Fruit fly (Drosophila melanogaster) whole organism, embryonic: Measurements from ENCODE around the gene KdelR.

Source experiments
- Asciz ChIP-seq: fragments of 200-800 bp; sonication (Bioruptor generic); optimal IDR thresholded peaks from 2 replicates; lab custom pipeline; 2017; ENCODE audit warnings: missing biosample characterization, mild to moderate bottlenecking, missing genetic modification characterization, missing genetic modification reagents
- CG10462 ChIP-seq: fragments of 200-800 bp; sonication (Bioruptor generic); optimal IDR thresholded peaks from 2 replicates; lab custom pipeline; 2016; ENCODE audit warnings: missing biosample characterization, missing genetic modification characterization
- CG11696 ChIP-seq: fragments of 200-800 bp; sonication (Bioruptor generic); IDR thresholded peaks from 2 replicates; pipeline ENCODE4 v1.3.6; 2022; ENCODE audit warnings: missing biosample characterization, missing genetic modification characterization
- CG12104 ChIP-seq: fragments of 200-800 bp; sonication (Bioruptor generic); optimal IDR thresholded peaks from 3 replicates; lab custom pipeline; 2016; ENCODE audit warnings: missing biosample characterization, missing genetic modification characterization
- CG12299 ChIP-seq: fragments of 200-800 bp; sonication (Bioruptor generic); optimal IDR thresholded peaks from 2 replicates; lab custom pipeline; 2018; ENCODE audit warnings: missing biosample characterization, mild to moderate bottlenecking, missing genetic modification characterization
- CG1233 ChIP-seq: fragments of 200-800 bp; sonication (Bioruptor generic); optimal IDR thresholded peaks from 4 replicates; lab custom pipeline; 2018; ENCODE audit warnings: missing biosample characterization, mild to moderate bottlenecking, missing genetic modification characterization
- CG13296 ChIP-seq: fragments of 200-800 bp; sonication (Bioruptor generic); optimal IDR thresholded peaks from 3 replicates; lab custom pipeline; 2018; ENCODE audit warnings: missing biosample characterization, mild to moderate bottlenecking, missing genetic modification characterization
- CG13894 ChIP-seq: fragments of 200-800 bp; sonication (Bioruptor generic); optimal IDR thresholded peaks from 3 replicates; lab custom pipeline; 2018; ENCODE audit warnings: missing biosample characterization, mild to moderate bottlenecking, missing genetic modification characterization, moderate library complexity
- CG15514 ChIP-seq: fragments of 200-800 bp; sonication (Bioruptor generic); optimal IDR thresholded peaks from 3 replicates; lab custom pipeline; 2017; ENCODE audit warnings: missing biosample characterization, missing genetic modification characterization, mild to moderate bottlenecking, moderate library complexity, missing genetic modification reagents
- CG30020 ChIP-seq: fragments of 200-800 bp; optimal IDR thresholded peaks from 2 replicates; lab custom pipeline; 2019; ENCODE audit warnings: missing biosample characterization, mild to moderate bottlenecking, missing genetic modification characterization, moderate library complexity
- CG32767 ChIP-seq: fragments of 200-800 bp; sonication (Bioruptor generic); IDR thresholded peaks from 2 replicates; pipeline ENCODE4 v1.3.6; 2022; ENCODE audit warnings: missing biosample characterization, missing genetic modification characterization
- CG3281 ChIP-seq: fragments of 200-800 bp; sonication (Bioruptor generic); optimal IDR thresholded peaks from 3 replicates; lab custom pipeline; 2017; ENCODE audit warnings: missing biosample characterization, mild to moderate bottlenecking, missing genetic modification characterization
- CG33213 ChIP-seq: fragments of 200-800 bp; sonication (Bioruptor generic); optimal IDR thresholded peaks from 3 replicates; lab custom pipeline; 2016; ENCODE audit warnings: missing biosample characterization, missing genetic modification characterization
- CG34376 ChIP-seq: fragments of 200-800 bp; sonication (Bioruptor generic); optimal IDR thresholded peaks from 2 replicates; lab custom pipeline; 2018; ENCODE audit warnings: missing biosample characterization, mild to moderate bottlenecking, missing genetic modification characterization
- CG3995 ChIP-seq: fragments of 200-800 bp; sonication (Bioruptor generic); optimal IDR thresholded peaks from 3 replicates; lab custom pipeline; 2016; ENCODE audit warnings: missing biosample characterization, missing genetic modification characterization
- CG4617 ChIP-seq: fragments of 200-800 bp; sonication (Bioruptor generic); optimal IDR thresholded peaks from 3 replicates; lab custom pipeline; 2016; ENCODE audit warnings: missing biosample characterization, missing genetic modification characterization, borderline replicate concordance
- CG6254 ChIP-seq: fragments of 200-800 bp; sonication (Bioruptor generic); optimal IDR thresholded peaks from 3 replicates; lab custom pipeline; 2017; ENCODE audit warnings: mild to moderate bottlenecking, missing biosample characterization, missing genetic modification reagents, missing genetic modification characterization
- CG6654 ChIP-seq: fragments of 200-800 bp; sonication (Bioruptor generic); optimal IDR thresholded peaks from 2 replicates; lab custom pipeline; 2017; ENCODE audit warnings: missing biosample characterization, mild to moderate bottlenecking, missing genetic modification characterization
- CG7987 ChIP-seq: fragments of 200-800 bp; sonication (Bioruptor generic); optimal IDR thresholded peaks from 2 replicates; lab custom pipeline; 2018; ENCODE audit warnings: missing biosample characterization, mild to moderate bottlenecking, missing genetic modification characterization, moderate library complexity
- CG8089 ChIP-seq: fragments of 200-800 bp; sonication (Bioruptor generic); optimal IDR thresholded peaks from 3 replicates; lab custom pipeline; 2016; ENCODE audit warnings: missing biosample characterization, missing genetic modification characterization
- CG9609 ChIP-seq: fragments of 200-800 bp; sonication (Bioruptor generic); optimal IDR thresholded peaks from 3 replicates; lab custom pipeline; 2016; ENCODE audit warnings: missing biosample characterization, missing genetic modification characterization
- CG9797 ChIP-seq: fragments of 200-800 bp; sonication (Bioruptor generic); optimal IDR thresholded peaks from 3 replicates; lab custom pipeline; 2018; ENCODE audit warnings: missing biosample characterization, mild to moderate bottlenecking, missing genetic modification characterization
- E2f1 ChIP-seq: fragments of 200-800 bp; sonication (Bioruptor generic); IDR thresholded peaks from 2 replicates; pipeline ENCODE4 v1.3.6; 2022; ENCODE audit warnings: missing biosample characterization, missing genetic modification characterization
- Ets65A ChIP-seq: fragments of 200-800 bp; sonication (Bioruptor generic); peaks from one replicate; lab custom pipeline; 2016; ENCODE audit warnings: missing biosample characterization, missing genetic modification characterization
- Fer3 ChIP-seq: fragments of 200-800 bp; sonication (Bioruptor generic); optimal IDR thresholded peaks from 2 replicates; lab custom pipeline; 2018; ENCODE audit warnings: missing biosample characterization, mild to moderate bottlenecking, missing genetic modification characterization, moderate library complexity
- Med ChIP-seq: fragments of 200-800 bp; sonication (Bioruptor generic); peaks from one replicate; lab custom pipeline; 2016; ENCODE audit warnings: missing biosample characterization, missing genetic modification characterization, mild to moderate bottlenecking, inconsistent platforms, moderate library complexity
- Pdp1 ChIP-seq, 2 experiments: fragments of 200-800 bp; sonication (Bioruptor generic); optimal IDR thresholded peaks; 3 replicates each; lab custom pipeline; 2016; ENCODE audit warnings: missing biosample characterization in 2 of 2, missing genetic modification characterization in 2 of 2, mild to moderate bottlenecking in 1 of 2, moderate library complexity in 1 of 2
- Sox100B ChIP-seq: fragments of 200-800 bp; sonication (Bioruptor generic); optimal IDR thresholded peaks from 3 replicates; lab custom pipeline; 2018; ENCODE audit warnings: missing biosample characterization, mild to moderate bottlenecking, missing genetic modification characterization
- YL-1 ChIP-seq: fragments of 200-800 bp; sonication (Bioruptor generic); optimal IDR thresholded peaks from 3 replicates; lab custom pipeline; 2017; ENCODE audit warnings: missing biosample characterization, mild to moderate bottlenecking, missing genetic modification characterization
- ap ChIP-seq: fragments of 200-800 bp; sonication (Bioruptor generic); IDR thresholded peaks from 2 replicates; pipeline ENCODE4 v1.3.6; 2022; ENCODE audit warnings: missing biosample characterization, missing genetic modification characterization
- cg ChIP-seq: fragments of 200-800 bp; sonication (Bioruptor generic); optimal IDR thresholded peaks from 3 replicates; lab custom pipeline; 2019; ENCODE audit warnings: missing biosample characterization, mild to moderate bottlenecking, missing genetic modification characterization, moderate library complexity
- chif ChIP-seq, 2 experiments: fragments of 200-800 bp; sonication (Bioruptor generic); optimal IDR thresholded peaks; 3 replicates each; lab custom pipeline; 2016; ENCODE audit warnings: missing biosample characterization in 2 of 2, missing genetic modification characterization in 2 of 2
- corto ChIP-seq: fragments of 200-800 bp; sonication (Bioruptor generic); optimal IDR thresholded peaks from 2 replicates; lab custom pipeline; 2016; ENCODE audit warnings: missing biosample characterization, mild to moderate bottlenecking, missing genetic modification characterization, moderate library complexity
- dpn ChIP-seq, 2 experiments: fragments of 200-800 bp; sonication (Bioruptor generic); optimal IDR thresholded peaks; 3 replicates each; lab custom pipeline; 2016; ENCODE audit warnings: missing biosample characterization in 2 of 2, missing genetic modification characterization in 2 of 2
- eve ChIP-seq, 2 experiments: fragments of >200 bp; optimal IDR thresholded peaks; 2 replicates each; lab custom pipeline; 2017; ENCODE audit warnings: missing biosample characterization in 2 of 2, missing genetic modification characterization in 2 of 2
- fd64A ChIP-seq: fragments of 200-800 bp; sonication (Bioruptor generic); optimal IDR thresholded peaks from 3 replicates; lab custom pipeline; 2018; ENCODE audit warnings: missing biosample characterization, mild to moderate bottlenecking, missing genetic modification characterization
- fru ChIP-seq: fragments of >200 bp; optimal IDR thresholded peaks from 2 replicates; lab custom pipeline; 2017
- gfzf ChIP-seq: fragments of 200-800 bp; sonication (Bioruptor generic); optimal IDR thresholded peaks from 2 replicates; lab custom pipeline; 2016; ENCODE audit warnings: missing biosample characterization, mild to moderate bottlenecking, missing genetic modification characterization, moderate library complexity
- gro ChIP-seq: fragments of 200-800 bp; sonication (Bioruptor generic); optimal IDR thresholded peaks from 2 replicates; lab custom pipeline; 2016; ENCODE audit warnings: missing biosample characterization, missing genetic modification characterization
- kni ChIP-seq: fragments of 200-800 bp; sonication (Bioruptor generic); optimal IDR thresholded peaks from 3 replicates; lab custom pipeline; 2017; ENCODE audit warnings: mild to moderate bottlenecking, missing biosample characterization, missing genetic modification reagents, missing genetic modification characterization
- lola ChIP-seq, 3 experiments: fragments of >200 bp in 2 of 3; fragments of 200-800 bp in 1 of 3; sonication (Bioruptor generic) in 1 of 3; optimal IDR thresholded peaks; 2 replicates each; lab custom pipeline; 2017 to 2019; ENCODE audit warnings: missing biosample characterization in 3 of 3, missing genetic modification characterization in 3 of 3, mild to moderate bottlenecking in 1 of 3, moderate library complexity in 1 of 3
- mirr ChIP-seq: fragments of 200-800 bp; sonication (Bioruptor generic); optimal IDR thresholded peaks from 3 replicates; lab custom pipeline; 2018; ENCODE audit warnings: missing biosample characterization, mild to moderate bottlenecking, missing genetic modification characterization
- nom ChIP-seq: fragments of 200-800 bp; sonication (Bioruptor generic); optimal IDR thresholded peaks from 2 replicates; lab custom pipeline; 2017; ENCODE audit warnings: missing biosample characterization, missing genetic modification characterization, mild to moderate bottlenecking, moderate library complexity, missing genetic modification reagents
- odd ChIP-seq: fragments of 200-800 bp; sonication (Bioruptor generic); optimal IDR thresholded peaks from 2 replicates; lab custom pipeline; 2017; ENCODE audit warnings: missing biosample characterization, mild to moderate bottlenecking, missing genetic modification characterization
- otp ChIP-seq: fragments of 200-800 bp; sonication (Bioruptor generic); IDR thresholded peaks from 3 replicates; pipeline ENCODE4, ENCODE4 v1.3.6; 2022; ENCODE audit warnings: missing biosample characterization, missing genetic modification characterization
- repo ChIP-seq: fragments of 200-800 bp; sonication (Bioruptor generic); optimal IDR thresholded peaks from 2 replicates; lab custom pipeline; 2016; ENCODE audit warnings: missing biosample characterization, missing genetic modification characterization
- sens ChIP-seq: fragments of 200-800 bp; sonication (Bioruptor generic); peaks from one replicate; lab custom pipeline; 2016; ENCODE audit warnings: missing biosample characterization, missing genetic modification characterization
- tll ChIP-seq, 2 experiments: fragments of 200-800 bp in 1 of 2; fragments of >200 bp in 1 of 2; sonication (Bioruptor generic) in 1 of 2; optimal IDR thresholded peaks; 2 replicates each; lab custom pipeline; 2017 to 2019; ENCODE audit warnings: missing biosample characterization in 2 of 2, missing genetic modification characterization in 2 of 2, mild to moderate bottlenecking in 1 of 2, moderate library complexity in 1 of 2
- unc-4 ChIP-seq: fragments of 200-800 bp; sonication (Bioruptor generic); IDR thresholded peaks from 2 replicates; pipeline ENCODE4 v1.3.6; 2022; ENCODE audit warnings: missing biosample characterization, missing genetic modification characterization; ENCODE audit not compliant: partially characterized antibody

The KdelR gene

DNA sequence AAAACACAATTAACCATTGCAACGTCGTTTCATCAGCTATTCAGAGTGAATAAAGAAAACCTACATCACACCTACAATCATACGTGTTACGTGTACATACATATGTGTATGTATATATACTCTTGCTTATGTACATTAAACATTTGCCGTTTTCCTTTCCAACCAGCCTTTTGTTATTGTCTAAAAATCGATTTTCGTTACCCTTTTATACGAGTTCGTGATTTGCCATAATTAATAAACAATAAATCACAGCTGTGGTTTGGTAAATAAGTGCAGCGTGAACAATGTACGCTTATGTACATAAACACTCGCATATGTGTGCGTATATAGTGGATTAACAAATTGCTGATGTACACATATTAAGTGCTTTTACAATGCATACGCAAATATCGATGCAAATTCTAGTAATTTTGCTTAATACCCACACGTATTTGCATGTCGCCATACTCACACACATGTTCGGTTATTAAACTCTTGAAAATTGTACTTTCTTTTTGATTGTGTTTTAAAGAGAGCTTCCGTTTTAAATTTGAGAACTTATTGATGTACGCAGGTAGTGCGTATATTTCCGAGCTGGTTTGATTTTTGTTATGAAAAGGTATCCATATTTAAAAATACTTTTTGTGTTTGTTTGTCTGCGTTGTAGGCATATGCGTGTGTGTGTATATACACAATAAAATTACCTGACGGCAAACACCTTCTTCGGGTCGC lies 29.7 kb upstream of the KdelR start (continued):
- TF ChIP-seq mirr (GFP tag; lab: Kevin White, UChicago) (peak; percentile 13), sens (GFP tag; lab: Kevin White, UChicago) (peak; percentile 80), tll (GFP tag; optimal IDR thresholded peaks at IDR 0.05; lab: Kevin White, UChicago) (peak in 1 of 2 experiments; percentile 30), Sox100B (GFP tag; lab: Kevin White, UChicago) (peak; percentile 6), cg (GFP tag; lab: Kevin White, UChicago) (peak; percentile 84), lola (GFP tag; optimal IDR thresholded peaks at IDR 0.05; lab: Kevin White, UChicago) (peak in 1 of 3 experiments; percentile 2), CG9797 (GFP tag; lab: Kevin White, UChicago) (no peak), odd (GFP tag; lab: Kevin White, UChicago) (peak; percentile 56), CG33213 (no peak), gro (GFP tag; lab: Kevin White, UChicago) (peak; percentile 0), repo (GFP tag; lab: Kevin White, UChicago) (no peak), CG6654 (GFP tag; lab: Kevin White, UChicago) (no peak), Med (GFP tag; lab: Kevin White, UChicago) (peak; percentile 70), CG10462 (no peak), unc-4 (GFP tag; lab: Robert Waterston, UW) (0 out of 2 replicates have a peak, but pooled peaks have one; percentile 6), YL-1 (GFP tag; lab: Kevin White, UChicago) (peak; percentile 17), CG13296 (GFP tag; lab: Kevin White, UChicago) (peak; percentile 60), eve (GFP tag; optimal IDR thresholded peaks at IDR 0.05; lab: Kevin White, UChicago) (peak in 1 of 2 experiments; percentile 91), CG12299 (tag; lab: Kevin White, UChicago) (peak; percentile 23), CG32767 (peak; percentile 19; the same call in 1 of the 2 replicates), CG4617 (GFP tag; lab: Kevin White, UChicago) (peak; percentile 17), CG7987 (peak; percentile 61), corto (GFP tag; lab: Kevin White, UChicago) (peak; percentile 9), CG13894 (tag; lab: Kevin White, UChicago) (no peak), CG30020 (tag; lab: Kevin White, UChicago) (peak; percentile 59), Pdp1 (GFP tag; optimal IDR thresholded peaks at IDR 0.05; lab: Kevin White, UChicago) (peak in 1 of 2 experiments; percentile 74), CG3281 (GFP tag; lab: Kevin White, UChicago) (peak; percentile 5), CG3995 (GFP tag; lab: Kevin White, UChicago) (no peak), CG34376 (peak; percentile 60), CG1233 (GFP tag; lab: Kevin White, UChicago) (peak; percentile 1), gfzf (GFP tag; lab: Kevin White, UChicago) (no peak), E2f1 (GFP tag; lab: Robert Waterston, UW) (no peak), kni (GFP tag; lab: Kevin White, UChicago) (peak; percentile 37), Asciz (GFP tag; lab: Kevin White, UChicago) (peak; percentile 24), nom (peak; percentile 36), ap (GFP tag; lab: Robert Waterston, UW) (no peak)

DNA sequence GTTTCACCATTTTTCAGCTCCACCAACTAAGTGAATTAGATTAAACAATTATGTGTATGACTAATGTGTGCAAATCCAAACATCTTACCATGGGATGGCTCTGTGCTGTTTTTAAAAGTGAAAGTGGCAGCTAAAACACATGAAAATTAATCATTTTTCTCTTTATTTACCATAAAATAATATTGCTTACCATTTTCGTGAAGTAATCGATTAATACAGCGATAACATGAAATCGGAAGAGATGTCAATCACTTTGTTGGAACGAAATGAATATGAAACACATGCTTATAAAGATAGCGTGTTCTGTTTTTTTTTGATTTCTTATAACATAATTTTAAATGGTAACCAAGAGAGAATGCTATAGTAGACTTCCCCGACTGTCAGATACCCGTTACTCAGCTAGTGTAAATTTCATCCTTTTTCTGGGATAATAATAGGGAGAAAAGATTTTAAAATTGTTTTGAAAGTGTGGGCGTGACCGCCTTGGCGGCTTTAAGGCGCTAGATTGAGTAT lies 22.8 kb upstream of the KdelR start:
- TF ChIP-seq CG9609 (GFP tag; lab: Kevin White, UChicago) (no peak), fd64A (GFP tag; lab: Kevin White, UChicago) (no peak), CG30020 (tag; lab: Kevin White, UChicago) (peak; percentile 95), CG8089 (GFP tag; lab: Kevin White, UChicago) (no peak), fru (lab: Kevin White, UChicago) (no peak), Fer3 (no peak), otp (GFP tag; lab: Robert Waterston, UW) (no peak), mirr (GFP tag; lab: Kevin White, UChicago) (no peak), CG15514 (GFP tag; lab: Kevin White, UChicago) (no peak), dpn (GFP tag; optimal IDR thresholded peaks at IDR 0.05; lab: Kevin White, UChicago) (no peak), chif (GFP tag; optimal IDR thresholded peaks at IDR 0.05; lab: Kevin White, UChicago) (no peak), CG6254 (GFP tag; lab: Kevin White, UChicago) (no peak), CG11696 (GFP tag; lab: Robert Waterston, UW) (no peak), CG12104 (no peak), Ets65A (GFP tag; lab: Kevin White, UChicago) (no peak)
